Worm (Caenorhabditis elegans): Measurements from ENCODE around the gene srh-8.

- TF ChIP-seq snpc-4 (tag; optimal IDR thresholded peaks at IDR 0.05) (no peak), fkh-10 (GFP tag; optimal IDR thresholded peaks at IDR 0.05) (no peak), pqm-1 (tag; optimal IDR thresholded peaks at IDR 0.05) (no peak), unc-30 (tag; optimal IDR thresholded peaks at IDR 0.05) (no peak), tlp-1 (tag; optimal IDR thresholded peaks at IDR 0.05) (no peak), nhr-77 (tag; optimal IDR thresholded peaks at IDR 0.05) (no peak)
Measured at ce11 chrV:3967762-3968161, 37.6 kb upstream of the srh-8 start, which contains the start of gene cyp-34A8.

Measured in whole organism, L1 larva.